Fruit fly (Drosophila melanogaster) whole organism, pupa: ENCODE results near the gene lectin-37Da.

ENCODE experiments used
- CG15710 ChIP-seq: fragments of 200-800 bp; sonication (Bioruptor generic); optimal IDR thresholded peaks from 2 replicates; lab custom pipeline; 2018; ENCODE audit warnings: missing biosample characterization, mild to moderate bottlenecking, missing genetic modification characterization, moderate library complexity
- CG17806 ChIP-seq: fragments of 200-800 bp; sonication (Bioruptor generic); optimal IDR thresholded peaks from 2 replicates; lab custom pipeline; 2018; ENCODE audit warnings: missing biosample characterization, mild to moderate bottlenecking, missing genetic modification characterization, moderate library complexity
- CG8159 ChIP-seq: fragments of 200-800 bp; sonication (Bioruptor generic); optimal IDR thresholded peaks from 3 replicates; lab custom pipeline; 2018; ENCODE audit warnings: missing biosample characterization, mild to moderate bottlenecking, missing genetic modification characterization, moderate library complexity
- CG9948 ChIP-seq: fragments of 200-800 bp; sonication (Bioruptor generic); optimal IDR thresholded peaks from 2 replicates; lab custom pipeline; 2018; ENCODE audit warnings: missing biosample characterization, mild to moderate bottlenecking, missing genetic modification characterization, moderate library complexity
- D1 ChIP-seq: fragments of 200-800 bp; sonication (Bioruptor generic); optimal IDR thresholded peaks from 2 replicates; lab custom pipeline; 2018; ENCODE audit warnings: missing biosample characterization, mild to moderate bottlenecking, missing genetic modification characterization, moderate library complexity
- EcR ChIP-seq: fragments of 200-800 bp; sonication (Bioruptor generic); optimal IDR thresholded peaks from 3 replicates; lab custom pipeline; 2019; ENCODE audit warnings: missing biosample characterization, missing genetic modification characterization, mild to moderate bottlenecking, moderate library complexity, missing genetic modification reagents
- Ets98B ChIP-seq: fragments of 200-800 bp; sonication (Bioruptor generic); IDR thresholded peaks from 2 replicates; pipeline ENCODE4 v1.3.6; 2022; ENCODE audit warnings: missing biosample characterization, missing genetic modification characterization
- fd96Ca ChIP-seq: fragments of 200-800 bp; sonication (Bioruptor generic); IDR thresholded peaks from 3 replicates; pipeline ENCODE4 v1.3.6; 2022; ENCODE audit warnings: missing biosample characterization, missing genetic modification characterization
- rn ChIP-seq: fragments of 200-800 bp; sonication (Bioruptor generic); IDR thresholded peaks from 2 replicates; pipeline ENCODE4 v1.3.6; 2022; ENCODE audit warnings: missing biosample characterization, missing genetic modification characterization

dm6 chr2L:19438685-19439597 is 20.8 kb downstream of the lectin-37Da start:
- peak; percentile 82 for TF ChIP-seq EcR (GFP tag; lab: Kevin White, UChicago)
- TF ChIP-seq CG17806 (tag; lab: Kevin White, UChicago): no peak
- TF ChIP-seq CG8159: peak; percentile 40
- no peak for TF ChIP-seq D1 (tag; lab: Kevin White, UChicago)
- peak; percentile 35 for TF ChIP-seq CG15710 (tag; lab: Kevin White, UChicago)
- TF ChIP-seq CG9948 (tag; lab: Kevin White, UChicago): peak; percentile 22
- TF ChIP-seq fd96Ca (GFP tag; lab: Robert Waterston, UW): peak; percentile 51; the same call in 1 of the 3 replicates
- no peak for TF ChIP-seq Ets98B (GFP tag; lab: Robert Waterston, UW)
- TF ChIP-seq rn (GFP tag; lab: Robert Waterston, UW): no peak
